Fruit fly (Drosophila melanogaster) whole organism, prepupa: ENCODE results near the gene CG5810.

Experiments
- CG10631 ChIP-seq: fragments of 200-800 bp; sonication (Bioruptor generic); optimal IDR thresholded peaks from 2 replicates; lab custom pipeline; 2016; ENCODE audit warnings: missing biosample characterization, missing genetic modification characterization
- CG11294 ChIP-seq: fragments of 200-800 bp; sonication (Bioruptor generic); IDR thresholded peaks from 2 replicates; pipeline ENCODE4 v1.3.6; 2022; ENCODE audit warnings: missing biosample characterization, missing genetic modification characterization
- CG11762 ChIP-seq: fragments of 200-800 bp; sonication (Bioruptor generic); optimal IDR thresholded peaks from 3 replicates; lab custom pipeline; 2016; ENCODE audit warnings: missing biosample characterization, missing genetic modification characterization; ENCODE audit not compliant: insufficient read depth
- CG3032 ChIP-seq: fragments of 200-800 bp; optimal IDR thresholded peaks from 2 replicates; lab custom pipeline; 2019; ENCODE audit warnings: missing biosample characterization, mild to moderate bottlenecking, missing genetic modification characterization, moderate library complexity
- CG31627 ChIP-seq: fragments of 200-800 bp; sonication (Bioruptor generic); optimal IDR thresholded peaks from 3 replicates; lab custom pipeline; 2016; ENCODE audit warnings: missing biosample characterization, missing genetic modification characterization
- CG32006 ChIP-seq: fragments of 200-800 bp; sonication (Bioruptor generic); optimal IDR thresholded peaks from 3 replicates; lab custom pipeline; 2017; ENCODE audit warnings: missing biosample characterization, mild to moderate bottlenecking, missing genetic modification characterization
- CG4318 ChIP-seq: fragments of 200-800 bp; sonication (Bioruptor generic); optimal IDR thresholded peaks from 3 replicates; lab custom pipeline; 2017; ENCODE audit warnings: missing biosample characterization, mild to moderate bottlenecking, missing genetic modification characterization
- CG6163 ChIP-seq: fragments of 200-800 bp; sonication (Bioruptor generic); IDR thresholded peaks from 3 replicates; pipeline ENCODE4 v1.3.6; 2022; ENCODE audit warnings: missing biosample characterization, missing genetic modification characterization
- CG8119 ChIP-seq: fragments of 200-800 bp; sonication (Bioruptor generic); IDR thresholded peaks from 3 replicates; pipeline ENCODE4 v1.3.6; 2022; ENCODE audit warnings: missing biosample characterization, missing genetic modification characterization
- Hr38 ChIP-seq: sonication (Bioruptor generic); optimal IDR thresholded peaks from 2 replicates; lab custom pipeline; 2016; ENCODE audit warnings: missing biosample characterization, missing genetic modification characterization
- Hr39 ChIP-seq: fragments of 200-800 bp; sonication (Bioruptor generic); optimal IDR thresholded peaks from 2 replicates; lab custom pipeline; 2016; ENCODE audit warnings: missing biosample characterization, missing genetic modification characterization
- Lpt ChIP-seq: fragments of 200-800 bp; sonication (Bioruptor generic); optimal IDR thresholded peaks from 3 replicates; lab custom pipeline; 2016; ENCODE audit warnings: missing biosample characterization, missing genetic modification characterization
- Met ChIP-seq: fragments of 200-800 bp; sonication (Bioruptor generic); optimal IDR thresholded peaks from 3 replicates; lab custom pipeline; 2016; ENCODE audit warnings: missing biosample characterization, missing genetic modification characterization
- OdsH ChIP-seq: fragments of 200-800 bp; sonication (Bioruptor generic); optimal IDR thresholded peaks from 3 replicates; lab custom pipeline; 2016; ENCODE audit warnings: missing biosample characterization, missing genetic modification characterization
- Sox14 ChIP-seq: fragments of 200-800 bp; sonication (Bioruptor generic); optimal IDR thresholded peaks from 3 replicates; lab custom pipeline; 2016; ENCODE audit warnings: missing biosample characterization, missing genetic modification characterization
- Sox15 ChIP-seq: fragments of 200-800 bp; sonication (Bioruptor generic); optimal IDR thresholded peaks from 3 replicates; lab custom pipeline; 2016; ENCODE audit warnings: missing biosample characterization, missing genetic modification characterization
- achi ChIP-seq: fragments of 200-800 bp; sonication (Bioruptor generic); optimal IDR thresholded peaks from 3 replicates; lab custom pipeline; 2016; ENCODE audit warnings: missing biosample characterization, missing genetic modification characterization
- acj6 ChIP-seq: fragments of 200-800 bp; sonication (Bioruptor generic); optimal IDR thresholded peaks from 3 replicates; lab custom pipeline; 2016; ENCODE audit warnings: missing biosample characterization, missing genetic modification characterization
- cyc ChIP-seq: fragments of 200-800 bp; sonication (Bioruptor generic); optimal IDR thresholded peaks from 3 replicates; lab custom pipeline; 2016; ENCODE audit warnings: missing biosample characterization, missing genetic modification characterization
- eg ChIP-seq: fragments of 200-800 bp; sonication (Bioruptor generic); IDR thresholded peaks from 3 replicates; pipeline ENCODE4 v1.3.6; 2022; ENCODE audit warnings: missing biosample characterization, missing genetic modification characterization
- esn ChIP-seq: fragments of 200-800 bp; sonication (Bioruptor generic); optimal IDR thresholded peaks from 2 replicates; lab custom pipeline; 2016; ENCODE audit warnings: missing biosample characterization, mild to moderate bottlenecking, missing genetic modification characterization, moderate library complexity
- fd59A ChIP-seq: fragments of 200-800 bp; sonication (Bioruptor generic); optimal IDR thresholded peaks from 2 replicates; lab custom pipeline; 2017; ENCODE audit warnings: missing biosample characterization, mild to moderate bottlenecking, missing genetic modification characterization, missing genetic modification reagents
- fkh ChIP-seq: fragments of 200-800 bp; sonication (Bioruptor generic); optimal IDR thresholded peaks from 3 replicates; lab custom pipeline; 2017; ENCODE audit warnings: missing biosample characterization, mild to moderate bottlenecking, missing genetic modification characterization, moderate library complexity
- lz ChIP-seq: fragments of 200-800 bp; sonication (Bioruptor generic); optimal IDR thresholded peaks from 3 replicates; lab custom pipeline; 2016; ENCODE audit warnings: missing biosample characterization, missing genetic modification characterization
- ss ChIP-seq, 2 experiments: fragments of 200-800 bp; sonication (Bioruptor generic); optimal IDR thresholded peaks; 2 replicates in 1 of 2; 3 replicates in 1 of 2; lab custom pipeline; 2017 to 2018; ENCODE audit warnings: mild to moderate bottlenecking in 2 of 2, missing biosample characterization in 2 of 2, missing genetic modification characterization in 2 of 2, moderate library complexity in 1 of 2
- svp ChIP-seq: fragments of 200-800 bp; sonication (Bioruptor generic); peaks from one replicate; lab custom pipeline; 2016; ENCODE audit warnings: missing biosample characterization, missing genetic modification characterization
- topi ChIP-seq: fragments of 200-800 bp; sonication (Bioruptor generic); optimal IDR thresholded peaks from 3 replicates; lab custom pipeline; 2016; ENCODE audit warnings: missing biosample characterization, missing genetic modification characterization
- vri ChIP-seq: fragments of 200-800 bp; sonication (Bioruptor generic); optimal IDR thresholded peaks from 3 replicates; lab custom pipeline; 2016; ENCODE audit warnings: missing biosample characterization, mild to moderate bottlenecking, missing genetic modification characterization

Gene CG5810

dm6 chr3R:21206802-21207238 is 43.2 kb downstream of the CG5810 start:
- no peak for TF ChIP-seq lz
- TF ChIP-seq vri (GFP tag; lab: Kevin White, UChicago) = peak; percentile 87
- TF ChIP-seq fkh (GFP tag; lab: Kevin White, UChicago) = peak; percentile 74

dm6 chr3R:21210081-21210480 is 46.5 kb downstream of the CG5810 start:
- no peak for TF ChIP-seq CG11762
- no peak for TF ChIP-seq ss (GFP tag; optimal IDR thresholded peaks at IDR 0.05; lab: Kevin White, UChicago)
- no peak for TF ChIP-seq fkh (GFP tag; lab: Kevin White, UChicago)
- TF ChIP-seq OdsH (GFP tag; lab: Kevin White, UChicago) = no peak
- TF ChIP-seq svp (GFP tag; lab: Kevin White, UChicago) = no peak
- no peak for TF ChIP-seq CG3032
- no peak for TF ChIP-seq Hr39 (GFP tag; lab: Kevin White, UChicago)
- TF ChIP-seq achi (GFP tag; lab: Kevin White, UChicago) = no peak
- TF ChIP-seq CG32006 (GFP tag; lab: Kevin White, UChicago) = no peak
- no peak for TF ChIP-seq CG10631 (GFP tag; lab: Kevin White, UChicago)
- TF ChIP-seq fd59A (GFP tag; lab: Kevin White, UChicago) = no peak
- no peak for TF ChIP-seq CG4318 (GFP tag; lab: Kevin White, UChicago)
- no peak for TF ChIP-seq Met
- no peak for TF ChIP-seq eg (GFP tag; lab: Robert Waterston, UW)
- TF ChIP-seq, all 60 proteins: peak for 0

dm6 chr3R:21214693-21215145 is 51.1 kb downstream of the CG5810 start, which contains the start of gene Ddrgk1:
Gene Ddrgk1, plus strand, starts transcription at chr3R:21215079.
- TF ChIP-seq fkh (GFP tag; lab: Kevin White, UChicago) = peak; percentile 77
- peak; percentile 46 for TF ChIP-seq lz
- TF ChIP-seq Sox14 (GFP tag; lab: Kevin White, UChicago) = peak; percentile 41
- TF ChIP-seq CG11294 (GFP tag; lab: Robert Waterston, UW) = 0 out of 2 replicates have a peak, but pooled peaks have one; percentile 6
- peak; percentile 45 for TF ChIP-seq CG31627 (GFP tag; lab: Kevin White, UChicago)
- no peak for TF ChIP-seq CG8119 (GFP tag; lab: Robert Waterston, UW)
- TF ChIP-seq Sox15 (GFP tag; lab: Kevin White, UChicago) = no peak
- no peak for TF ChIP-seq Hr38
- peak; percentile 15 for TF ChIP-seq topi
- TF ChIP-seq cyc (GFP tag; lab: Kevin White, UChicago) = peak; percentile 20
- TF ChIP-seq esn (GFP tag; lab: Kevin White, UChicago) = peak; percentile 56
- peak; percentile 55 for TF ChIP-seq acj6 (GFP tag; lab: Kevin White, UChicago)
- no peak for TF ChIP-seq Lpt (GFP tag; lab: Kevin White, UChicago)
- TF ChIP-seq Hr39 (GFP tag; lab: Kevin White, UChicago) = peak; percentile 44
- no peak for TF ChIP-seq CG6163 (GFP tag; lab: Robert Waterston, UW)
